Worm (Caenorhabditis elegans): ENCODE data around the gene nhr-4.

ce11 chrIV:9843760-9844159 lies 35.4 kb upstream of the nhr-4 start, which contains the start of gene nspd-2:
- TF ChIP-seq npax-4 (tag; optimal IDR thresholded peaks at IDR 0.05): no peak
- TF ChIP-seq pha-4 (tag; optimal IDR thresholded peaks at IDR 0.05): no peak
- TF ChIP-seq nhr-11 (tag; optimal IDR thresholded peaks at IDR 0.05): no peak
- TF ChIP-seq dmd-4 (tag; optimal IDR thresholded peaks at IDR 0.05; ENCODE audit: borderline replicate concordance): no peak
